Fruit fly (Drosophila melanogaster): ENCODE data around the gene Tsen54.

Tsen54 gene

DNA sequence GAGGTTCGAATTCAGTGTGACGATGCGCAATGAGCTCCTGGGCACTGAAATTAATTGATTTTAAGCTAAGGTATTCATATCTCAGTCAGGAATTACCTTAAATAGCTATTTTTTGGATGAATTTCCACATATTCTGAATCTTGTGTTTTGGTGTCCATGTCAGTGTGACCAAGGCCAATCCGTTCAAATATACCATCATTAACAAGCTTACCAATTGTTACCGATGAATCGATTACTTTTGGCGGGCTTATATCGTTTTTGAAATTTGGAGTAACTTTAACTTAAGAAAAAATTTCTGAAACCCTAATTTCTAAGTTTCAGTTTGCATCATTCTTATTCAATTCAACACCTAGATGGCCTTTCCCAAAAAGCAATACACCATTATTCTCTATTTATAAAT is at the start of gene Tsen54:
Tsen54 (minus strand) TSS at position 175 of the 400 bp plus-strand sequence.
- TF ChIP-seq CTCF (optimal IDR thresholded peaks at IDR 0.05): no peak
- TF ChIP-seq CG8478 (optimal IDR thresholded peaks at IDR 0.05): no peak

DNA sequence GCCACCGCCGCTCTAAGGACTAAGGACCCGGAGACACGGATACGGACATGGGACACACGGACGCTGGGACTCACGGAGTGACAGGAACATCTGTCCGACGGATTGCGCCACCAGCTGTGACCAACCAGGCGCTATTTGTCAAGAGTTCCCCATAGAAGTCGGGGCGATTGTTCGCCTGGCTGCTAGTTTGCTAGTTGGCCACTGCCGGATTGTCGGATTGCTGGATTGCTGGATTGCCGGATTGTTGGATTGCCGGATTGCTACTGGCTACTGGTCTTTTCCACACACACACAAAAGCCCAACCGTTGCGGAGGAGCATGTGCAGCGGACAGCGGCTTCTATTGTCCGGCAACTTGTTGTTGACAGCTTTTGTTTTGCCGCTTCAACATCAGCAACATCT is 21.4 kb upstream of the Tsen54 start:
- TF ChIP-seq CTCF (optimal IDR thresholded peaks at IDR 0.05): no peak
- no peak for TF ChIP-seq CG8478 (optimal IDR thresholded peaks at IDR 0.05)

DNA sequence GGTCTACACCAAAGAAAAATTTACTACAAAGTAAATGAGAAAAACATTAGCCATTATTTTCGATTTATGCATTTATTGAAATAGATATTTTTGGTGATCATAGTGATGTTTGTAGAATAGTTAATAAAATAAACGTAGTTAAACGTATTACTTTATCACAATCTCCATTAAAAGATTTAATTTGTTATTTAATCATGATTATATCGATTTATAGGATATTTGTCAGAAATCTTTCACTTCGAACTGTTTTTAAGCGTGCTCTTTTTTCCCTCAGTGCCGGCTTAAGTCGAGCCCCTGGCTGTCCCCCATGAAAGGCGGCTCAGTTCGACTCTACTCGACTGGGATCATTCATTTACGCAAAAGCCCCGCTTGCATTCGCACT is 17.8 kb upstream of the Tsen54 start:
- TF ChIP-seq CG8478 (optimal IDR thresholded peaks at IDR 0.05) (no peak), CTCF (optimal IDR thresholded peaks at IDR 0.05) (no peak)

DNA sequence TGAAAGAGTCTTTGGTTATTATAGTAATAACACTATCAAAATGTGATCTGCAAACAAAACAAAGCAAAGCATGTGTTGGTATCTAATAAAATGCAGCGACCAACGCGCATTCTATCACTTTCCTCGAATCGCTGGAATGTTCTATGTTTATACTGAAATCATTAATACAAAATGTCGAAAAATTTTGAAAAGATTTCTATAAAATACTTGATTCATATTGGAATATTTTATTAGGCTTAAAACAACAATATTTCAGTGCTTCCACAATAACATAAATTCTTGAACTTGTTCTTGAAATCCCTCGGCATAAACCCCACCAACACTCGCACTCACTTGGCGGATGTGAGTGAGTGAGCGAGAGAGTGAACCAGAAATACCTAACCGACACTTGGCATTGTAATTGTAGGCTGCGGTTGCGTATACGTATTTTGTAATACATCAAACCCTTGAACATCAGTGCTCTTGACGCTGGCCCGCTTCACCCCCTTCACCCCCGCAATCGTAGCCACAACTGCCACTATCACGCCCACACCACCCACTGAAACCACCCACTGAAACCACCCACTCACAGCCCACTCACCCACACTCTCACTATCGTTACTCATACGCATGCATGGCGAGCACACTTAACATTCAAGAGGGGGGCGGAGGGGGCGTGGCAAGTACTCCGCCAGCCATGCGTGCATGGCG is 17.3 kb upstream of the Tsen54 start:
- no peak for TF ChIP-seq CG8478 (optimal IDR thresholded peaks at IDR 0.05)
- TF ChIP-seq CTCF (optimal IDR thresholded peaks at IDR 0.05): no peak

DNA sequence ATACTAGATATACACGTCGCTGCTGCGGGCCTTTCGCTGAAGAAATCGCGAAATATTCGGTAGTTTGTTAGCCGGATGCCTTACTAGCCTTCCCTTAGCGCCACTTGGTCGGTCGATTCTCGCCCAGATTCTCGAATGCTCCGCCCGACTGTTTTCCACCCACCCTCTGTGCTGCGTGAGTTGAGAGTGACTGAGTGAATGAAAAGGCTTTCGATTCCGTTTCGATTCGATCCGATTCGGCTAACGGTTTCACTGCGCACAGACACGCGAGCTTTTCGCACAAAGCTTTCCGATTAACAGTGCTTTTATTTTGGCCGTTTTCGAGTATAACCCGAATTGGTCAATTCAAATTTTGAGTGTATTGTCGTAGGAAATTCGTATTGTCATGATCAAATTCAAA is 2.1 kb downstream of the Tsen54 start, which contains the start of gene Ak1:
Ak1 (minus strand) TSS at position 347 of the 400 bp plus-strand sequence.
- TF ChIP-seq CG8478 (optimal IDR thresholded peaks at IDR 0.05) (no peak), CTCF (optimal IDR thresholded peaks at IDR 0.05) (no peak)

DNA sequence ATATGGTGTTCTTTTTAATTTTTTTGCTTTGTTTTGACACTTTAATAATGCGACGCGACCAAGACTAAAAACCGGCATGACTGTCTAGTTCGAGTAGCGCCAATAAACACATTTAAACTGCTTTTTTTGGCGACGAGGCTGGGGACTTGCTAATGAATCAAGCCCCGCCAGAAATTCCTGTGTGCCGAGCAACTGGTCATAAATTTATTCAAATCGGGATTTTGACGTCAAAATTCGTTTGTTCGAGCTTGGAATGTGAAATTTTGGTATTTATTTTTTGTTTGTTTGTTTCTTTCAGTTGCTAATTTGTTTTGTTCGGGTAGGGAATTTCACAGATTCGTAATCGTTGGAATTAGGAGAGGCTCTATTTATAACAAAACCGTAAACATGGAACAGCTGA is 2.8 kb downstream of the Tsen54 start:
- TF ChIP-seq CG8478 (optimal IDR thresholded peaks at IDR 0.05) (no peak), CTCF (optimal IDR thresholded peaks at IDR 0.05) (no peak)

DNA sequence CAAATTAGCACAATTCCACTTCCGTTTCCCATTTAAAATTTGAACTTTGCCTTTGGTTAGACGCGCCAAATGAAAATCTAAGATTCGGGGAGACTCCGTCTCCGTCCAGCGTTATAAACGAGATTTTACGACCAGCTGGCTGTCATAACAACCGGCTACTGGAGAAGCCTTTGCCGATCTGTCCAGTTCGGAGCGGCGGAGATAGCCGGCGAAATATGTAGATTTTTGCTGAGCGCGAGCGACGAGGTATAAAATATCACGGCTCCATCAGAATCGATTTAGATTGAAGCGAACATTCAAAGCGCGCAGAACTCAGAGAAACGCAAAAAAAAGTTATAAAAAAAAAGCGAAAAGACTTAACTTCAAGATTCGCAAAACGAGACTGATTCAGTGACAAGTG is 8.3 kb downstream of the Tsen54 start, which contains the start of gene CG11529:
CG11529 (plus strand) TSS at position 301 of the 400 bp plus-strand sequence.
- no peak for TF ChIP-seq CG8478 (optimal IDR thresholded peaks at IDR 0.05)
- no peak for TF ChIP-seq CTCF (optimal IDR thresholded peaks at IDR 0.05)

DNA sequence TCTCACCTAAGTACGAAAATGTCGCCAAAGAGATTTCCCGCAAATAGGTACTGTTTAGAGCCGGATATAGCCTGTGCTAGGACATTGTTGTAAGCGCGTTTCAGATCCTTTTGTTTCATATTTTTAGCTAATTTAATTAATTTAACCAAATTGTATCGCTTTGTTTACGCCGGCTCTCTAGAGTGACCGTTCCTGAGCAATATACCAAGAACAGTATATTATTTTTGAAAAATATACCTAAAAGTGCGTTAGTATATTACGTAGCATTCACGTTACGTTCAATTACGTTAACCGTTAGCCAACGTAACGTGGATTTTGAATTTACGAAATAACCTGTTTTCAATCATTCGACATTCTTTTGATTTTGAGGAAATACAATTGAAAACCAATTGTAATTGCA is 12.3 kb downstream of the Tsen54 start, which contains the start of gene thoc6:
thoc6 (minus strand) TSS at position 204 of the 400 bp plus-strand sequence.
- TF ChIP-seq CG8478 (optimal IDR thresholded peaks at IDR 0.05): no peak
- TF ChIP-seq CTCF (optimal IDR thresholded peaks at IDR 0.05): no peak

DNA sequence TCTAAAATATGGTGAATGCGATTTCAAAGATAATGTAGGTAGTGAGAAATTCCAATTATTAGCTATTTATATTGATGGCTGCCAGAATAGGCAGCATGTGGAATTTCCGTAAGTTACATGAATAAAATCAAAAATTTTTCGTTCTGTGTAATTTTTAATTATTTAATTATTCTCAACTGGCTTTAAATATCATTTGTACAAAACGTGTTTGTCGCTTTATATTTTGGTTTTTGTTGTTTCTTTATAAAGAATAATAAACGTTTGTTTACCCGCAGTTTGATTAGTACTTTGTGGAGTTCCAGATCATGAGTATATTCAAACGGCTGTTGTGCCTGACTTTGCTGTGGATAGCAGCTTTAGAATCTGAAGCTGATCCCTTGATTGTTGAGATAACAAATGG is 15.4 kb downstream of the Tsen54 start, which contains the start of gene Est-P:
Est-P (plus strand) TSS at position 301 of the 400 bp plus-strand sequence.
- TF ChIP-seq CTCF (optimal IDR thresholded peaks at IDR 0.05): no peak
- no peak for TF ChIP-seq CG8478 (optimal IDR thresholded peaks at IDR 0.05)

DNA sequence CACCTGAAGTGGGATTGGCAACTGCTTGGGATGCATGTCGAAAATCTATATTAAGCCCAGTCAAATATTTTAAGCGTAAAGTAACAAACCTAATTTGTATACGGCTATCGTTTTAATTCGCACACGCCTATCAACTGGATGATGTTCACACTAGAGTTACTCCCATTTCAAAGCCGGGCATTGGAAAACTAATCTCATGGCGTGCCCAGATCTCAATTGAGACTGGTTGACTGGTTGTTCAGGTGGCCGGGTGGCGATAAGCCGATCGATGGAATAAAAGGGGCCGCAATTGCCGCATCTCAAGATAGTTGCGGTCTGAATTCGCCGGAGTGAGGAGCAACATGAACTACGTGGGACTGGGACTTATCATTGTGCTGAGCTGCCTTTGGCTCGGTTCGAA is 17.3 kb downstream of the Tsen54 start, which contains the start of gene Est-6:
Est-6 (plus strand) TSS at position 301 of the 400 bp plus-strand sequence.
- TF ChIP-seq CTCF (optimal IDR thresholded peaks at IDR 0.05): no peak
- no peak for TF ChIP-seq CG8478 (optimal IDR thresholded peaks at IDR 0.05)

DNA sequence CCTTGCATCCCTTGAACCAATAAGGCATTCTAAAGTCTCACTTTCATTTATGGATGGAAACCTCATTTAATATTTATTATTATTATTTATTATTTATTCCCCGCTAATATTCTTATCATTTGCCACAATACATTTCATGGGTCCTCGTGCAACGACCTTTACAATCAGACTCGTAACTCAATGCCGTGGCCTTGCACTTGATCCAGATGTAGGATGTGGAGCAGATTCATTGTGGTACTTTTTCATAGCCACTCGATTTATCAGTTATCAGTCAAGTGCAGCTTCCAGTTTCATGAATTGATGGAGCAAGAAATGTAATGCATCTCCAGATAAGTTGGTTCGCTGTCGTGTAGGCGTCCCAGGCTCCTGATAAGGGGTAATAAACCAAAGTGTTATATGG is 20.5 kb downstream of the Tsen54 start:
- TF ChIP-seq CG8478 (optimal IDR thresholded peaks at IDR 0.05) (no peak), CTCF (optimal IDR thresholded peaks at IDR 0.05) (no peak)

DNA sequence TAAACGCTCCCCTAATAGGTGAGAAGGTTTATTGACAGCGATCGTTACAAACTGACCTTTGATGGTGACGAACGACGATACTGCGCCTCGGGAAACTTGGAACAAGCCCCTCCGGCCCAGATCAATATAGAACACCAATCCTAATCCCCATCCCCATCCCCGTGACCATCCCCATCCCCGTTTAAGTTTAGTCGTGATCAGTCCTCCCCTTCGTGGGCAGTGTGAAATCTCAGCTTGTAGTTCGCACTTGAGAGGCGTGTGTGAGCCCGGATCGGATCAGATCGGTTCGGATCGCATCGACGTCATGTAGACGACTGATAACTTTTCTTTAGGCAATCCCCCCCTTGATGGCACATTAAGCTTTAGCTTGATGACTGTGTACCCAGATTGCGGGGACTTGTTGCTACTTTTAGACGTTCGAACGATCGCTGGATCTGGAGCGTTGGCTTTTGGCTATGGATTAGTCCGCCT is 21.2 kb downstream of the Tsen54 start, which contains the start of gene Miox:
Miox (plus strand) TSS at position 421 of the 471 bp plus-strand sequence.
- TF ChIP-seq CTCF (optimal IDR thresholded peaks at IDR 0.05): no peak
- TF ChIP-seq CG8478 (optimal IDR thresholded peaks at IDR 0.05): no peak

DNA sequence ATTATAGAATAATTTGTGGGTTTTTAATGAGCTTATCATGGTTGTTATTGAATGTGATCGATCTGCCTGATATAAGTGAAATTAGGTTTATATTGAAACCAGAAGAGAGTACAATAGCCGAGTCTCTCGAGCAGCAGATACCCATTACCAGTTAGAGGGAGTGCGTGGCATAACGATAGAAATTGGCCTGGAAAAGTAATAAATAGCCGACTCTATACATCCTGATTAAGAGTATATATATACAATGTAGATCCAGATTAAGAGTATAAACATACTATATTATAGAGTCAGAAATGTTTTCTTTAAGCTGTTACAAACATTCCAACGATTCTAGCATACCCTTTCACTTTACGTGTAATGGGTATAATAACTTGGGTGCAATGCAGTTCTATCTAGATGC is 21.9 kb downstream of the Tsen54 start:
- TF ChIP-seq CTCF (optimal IDR thresholded peaks at IDR 0.05) (no peak), CG8478 (optimal IDR thresholded peaks at IDR 0.05) (no peak)

DNA sequence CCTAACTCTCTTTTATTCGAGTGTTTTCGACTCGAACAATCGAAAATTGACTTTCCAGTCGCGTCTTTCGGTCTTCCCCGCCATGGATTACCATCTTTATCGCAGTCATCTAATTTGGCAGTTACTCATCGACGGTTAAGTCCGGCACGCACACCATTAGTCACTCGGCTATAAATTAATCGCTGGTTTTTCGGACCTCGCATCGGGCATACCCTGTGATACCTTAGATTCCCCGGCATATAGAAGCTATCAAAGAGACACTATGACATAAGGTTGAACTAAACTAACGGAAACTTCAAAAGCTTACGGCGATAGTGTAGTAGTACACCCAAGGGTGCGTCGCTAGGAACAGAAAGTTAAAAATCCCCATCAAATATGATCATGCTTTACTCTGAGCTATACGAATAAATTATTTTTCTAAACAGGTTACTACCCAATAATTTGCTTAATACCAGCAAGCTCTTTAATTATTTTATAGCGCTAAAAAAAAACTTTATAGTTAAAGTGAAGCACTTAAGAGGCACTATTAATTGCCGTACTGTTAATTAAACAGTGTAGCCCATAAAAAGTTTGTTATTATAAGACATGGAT is 26.9 kb downstream of the Tsen54 start:
- TF ChIP-seq CG8478 (optimal IDR thresholded peaks at IDR 0.05): no peak
- no peak for TF ChIP-seq CTCF (optimal IDR thresholded peaks at IDR 0.05)

DNA sequence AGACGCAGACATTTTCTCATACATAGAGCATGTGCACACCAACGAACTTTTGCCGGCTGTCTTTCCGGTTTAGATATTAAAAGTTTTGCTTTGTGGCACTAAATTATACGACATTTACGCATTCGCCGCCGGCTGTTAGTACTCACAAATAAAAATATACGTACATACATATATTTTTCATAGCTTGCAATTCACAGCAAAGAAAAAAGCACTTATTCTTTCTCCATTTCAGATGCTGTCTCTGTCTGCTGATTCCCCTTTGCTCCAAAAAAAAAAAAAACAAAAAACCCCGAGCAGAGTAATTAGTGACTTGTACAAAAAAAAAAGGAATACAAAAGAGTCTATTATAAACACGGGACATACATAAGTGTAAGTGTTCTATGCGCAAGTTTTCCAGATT is 28.5 kb downstream of the Tsen54 start, which contains the start of gene CAH2:
CAH2 (plus strand) TSS at position 301 of the 400 bp plus-strand sequence.
- TF ChIP-seq CTCF (optimal IDR thresholded peaks at IDR 0.05): no peak
- TF ChIP-seq CG8478 (optimal IDR thresholded peaks at IDR 0.05): no peak

DNA sequence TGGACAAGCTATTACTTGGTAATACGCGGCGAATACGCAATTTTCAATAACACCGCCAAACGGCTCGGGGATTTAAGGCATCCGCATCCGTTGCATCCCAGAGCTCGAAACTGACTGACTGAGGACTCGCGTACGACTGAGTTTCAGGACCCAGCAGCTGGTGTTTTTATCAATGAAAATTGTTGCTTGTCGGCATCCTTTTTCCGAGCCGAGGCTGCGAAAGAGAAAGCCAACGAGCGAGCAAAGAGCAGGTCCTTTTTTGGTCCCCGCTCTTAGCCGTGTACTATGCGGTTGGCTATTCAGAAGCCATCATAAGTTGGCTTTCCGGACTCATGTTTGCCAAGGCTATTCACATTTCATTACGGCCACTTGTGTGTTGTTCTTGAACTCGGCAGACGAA is 30.4 kb downstream of the Tsen54 start, which contains the start of gene Rh7:
Rh7 (minus strand) TSS at position 101 of the 400 bp plus-strand sequence.
- TF ChIP-seq CG8478 (optimal IDR thresholded peaks at IDR 0.05): no peak
- no peak for TF ChIP-seq CTCF (optimal IDR thresholded peaks at IDR 0.05)

Data from S2 (cell line).